Fruit fly (Drosophila melanogaster) whole organism, embryonic: ENCODE measurements around the gene Sur-8.

ENCODE experiments used
- ATbp ChIP-seq: fragments of 200-800 bp; sonication (Bioruptor generic); optimal IDR thresholded peaks from 2 replicates; lab custom pipeline; 2017; ENCODE audit warnings: missing biosample characterization, mild to moderate bottlenecking, missing genetic modification characterization, missing genetic modification reagents
- Asciz ChIP-seq: fragments of 200-800 bp; sonication (Bioruptor generic); optimal IDR thresholded peaks from 2 replicates; lab custom pipeline; 2017; ENCODE audit warnings: missing biosample characterization, mild to moderate bottlenecking, missing genetic modification characterization, missing genetic modification reagents
- CG10274 ChIP-seq: fragments of 200-800 bp; sonication (Bioruptor generic); optimal IDR thresholded peaks from 3 replicates; lab custom pipeline; 2017; ENCODE audit warnings: missing biosample characterization, mild to moderate bottlenecking, missing genetic modification characterization
- CG12769 ChIP-seq: fragments of 200-800 bp; sonication (Bioruptor generic); optimal IDR thresholded peaks from 2 replicates; lab custom pipeline; 2019; ENCODE audit warnings: missing biosample characterization, mild to moderate bottlenecking, missing genetic modification characterization, moderate library complexity
- CG14710 ChIP-seq: fragments of 200-800 bp; sonication (Bioruptor generic); optimal IDR thresholded peaks from 3 replicates; lab custom pipeline; 2019; ENCODE audit warnings: missing biosample characterization, mild to moderate bottlenecking, missing genetic modification characterization, moderate library complexity
- CG15269 ChIP-seq: fragments of 200-800 bp; sonication (Bioruptor generic); optimal IDR thresholded peaks from 2 replicates; lab custom pipeline; 2018; ENCODE audit warnings: missing biosample characterization, mild to moderate bottlenecking, missing genetic modification characterization, moderate library complexity
- CG15479 ChIP-seq: fragments of 200-800 bp; sonication (Bioruptor generic); optimal IDR thresholded peaks from 3 replicates; lab custom pipeline; 2019; ENCODE audit warnings: missing biosample characterization, mild to moderate bottlenecking, missing genetic modification characterization, moderate library complexity
- CG17361 ChIP-seq: fragments of 200-800 bp; sonication (Bioruptor generic); IDR thresholded peaks from 3 replicates; pipeline ENCODE4 v1.3.6; 2022; ENCODE audit warnings: missing biosample characterization, missing genetic modification characterization
- CG17385 ChIP-seq: fragments of 200-800 bp; sonication (Bioruptor generic); optimal IDR thresholded peaks from 3 replicates; lab custom pipeline; 2018; ENCODE audit warnings: missing biosample characterization, mild to moderate bottlenecking, missing genetic modification characterization
- CG18262 ChIP-seq: fragments of 200-800 bp; optimal IDR thresholded peaks from 3 replicates; lab custom pipeline; 2019; ENCODE audit warnings: missing biosample characterization, mild to moderate bottlenecking, missing genetic modification characterization, moderate library complexity
- CG2116 ChIP-seq: fragments of 200-800 bp; sonication (Bioruptor generic); optimal IDR thresholded peaks from 3 replicates; lab custom pipeline; 2018; ENCODE audit warnings: missing biosample characterization, mild to moderate bottlenecking, missing genetic modification characterization
- CG2129 ChIP-seq: fragments of 200-800 bp; sonication (Bioruptor generic); IDR thresholded peaks from 2 replicates; pipeline ENCODE4 v1.3.6; 2022; ENCODE audit warnings: missing biosample characterization, missing genetic modification characterization; ENCODE audit not compliant: partially characterized antibody
- CG2712 ChIP-seq: fragments of 200-800 bp; optimal IDR thresholded peaks from 3 replicates; lab custom pipeline; 2019; ENCODE audit warnings: missing biosample characterization, mild to moderate bottlenecking, missing genetic modification characterization, moderate library complexity
- CG31441 ChIP-seq: fragments of 200-800 bp; sonication (Bioruptor generic); IDR thresholded peaks from 2 replicates; pipeline ENCODE4 v1.3.6; 2022; ENCODE audit warnings: missing biosample characterization, missing genetic modification characterization
- CG4424 ChIP-seq: fragments of 200-800 bp; sonication (Bioruptor generic); optimal IDR thresholded peaks from 3 replicates; lab custom pipeline; 2016; ENCODE audit warnings: missing biosample characterization, missing genetic modification characterization
- CG7556 ChIP-seq: fragments of 200-800 bp; sonication (Bioruptor generic); optimal IDR thresholded peaks from 2 replicates; lab custom pipeline; 2017; ENCODE audit warnings: missing biosample characterization, mild to moderate bottlenecking, missing genetic modification characterization
- CG7745 ChIP-seq: fragments of 200-800 bp; sonication (Bioruptor generic); optimal IDR thresholded peaks from 2 replicates; lab custom pipeline; 2018; ENCODE audit warnings: missing biosample characterization, mild to moderate bottlenecking, missing genetic modification characterization, moderate library complexity
- CG8478 ChIP-seq: fragments of >200 bp; optimal IDR thresholded peaks from 2 replicates; lab custom pipeline; 2018
- CG8944 ChIP-seq: fragments of 200-800 bp; sonication (Bioruptor generic); optimal IDR thresholded peaks from 3 replicates; lab custom pipeline; 2016; ENCODE audit warnings: missing biosample characterization, missing genetic modification characterization
- CG9215 ChIP-seq: fragments of 200-800 bp; sonication (Bioruptor generic); IDR thresholded peaks from 2 replicates; pipeline ENCODE4 v1.3.6; 2022; ENCODE audit warnings: missing biosample characterization, missing genetic modification characterization
- Chrac-16 ChIP-seq: fragments of 200-800 bp; sonication (Bioruptor generic); optimal IDR thresholded peaks from 3 replicates; lab custom pipeline; 2016; ENCODE audit warnings: missing biosample characterization, missing genetic modification characterization
- Dfd ChIP-seq, 2 experiments: fragments of >200 bp; optimal IDR thresholded peaks; 2 replicates each; lab custom pipeline; 2017; ENCODE audit warnings: missing biosample characterization in 2 of 2, missing genetic modification characterization in 2 of 2
- E2f1 ChIP-seq: fragments of 200-800 bp; sonication (Bioruptor generic); IDR thresholded peaks from 2 replicates; pipeline ENCODE4 v1.3.6; 2022; ENCODE audit warnings: missing biosample characterization, missing genetic modification characterization
- HLHmδ ChIP-seq: fragments of 200-800 bp; sonication (Bioruptor generic); optimal IDR thresholded peaks from 2 replicates; lab custom pipeline; 2018; ENCODE audit warnings: missing biosample characterization, mild to moderate bottlenecking, missing genetic modification characterization, moderate library complexity
- Hey ChIP-seq: fragments of 200-800 bp; sonication (Bioruptor generic); optimal IDR thresholded peaks from 3 replicates; lab custom pipeline; 2018; ENCODE audit warnings: missing biosample characterization, mild to moderate bottlenecking, missing genetic modification characterization
- Mad ChIP-seq: fragments of 200-800 bp; sonication (Bioruptor generic); optimal IDR thresholded peaks from 2 replicates; lab custom pipeline; 2016; ENCODE audit warnings: missing biosample characterization, missing genetic modification characterization
- Oaz ChIP-seq: fragments of 200-800 bp; sonication (Bioruptor generic); IDR thresholded peaks from 2 replicates; pipeline ENCODE4 v1.3.6; 2022; ENCODE audit warnings: missing biosample characterization, missing genetic modification characterization
- Ptx1 ChIP-seq: fragments of 200-800 bp; sonication (Bioruptor generic); IDR thresholded peaks from 2 replicates; pipeline ENCODE4 v1.3.6; 2022; ENCODE audit warnings: missing biosample characterization, missing genetic modification characterization
- Sin3A ChIP-seq: fragments of >200 bp; optimal IDR thresholded peaks from 2 replicates; lab custom pipeline; 2018
- Sox100B ChIP-seq: fragments of 200-800 bp; sonication (Bioruptor generic); optimal IDR thresholded peaks from 3 replicates; lab custom pipeline; 2018; ENCODE audit warnings: missing biosample characterization, mild to moderate bottlenecking, missing genetic modification characterization
- Sox102F ChIP-seq: fragments of 200-800 bp; sonication (Bioruptor generic); optimal IDR thresholded peaks from 2 replicates; lab custom pipeline; 2018; ENCODE audit warnings: missing biosample characterization, mild to moderate bottlenecking, missing genetic modification characterization, moderate library complexity
- aop ChIP-seq: fragments of 200-800 bp; sonication (Bioruptor generic); IDR thresholded peaks from 2 replicates; pipeline ENCODE4 v1.3.6; 2022; ENCODE audit warnings: missing biosample characterization, missing genetic modification characterization
- ara ChIP-seq: fragments of 200-800 bp; sonication (Bioruptor generic); IDR thresholded peaks from 2 replicates; pipeline ENCODE4 v1.3.6; 2022; ENCODE audit warnings: missing biosample characterization, missing genetic modification characterization
- crp ChIP-seq, 2 experiments: fragments of 200-800 bp; sonication (Bioruptor generic); optimal IDR thresholded peaks; 2 replicates in 1 of 2; 3 replicates in 1 of 2; lab custom pipeline; 2017; ENCODE audit warnings: missing biosample characterization in 2 of 2, missing genetic modification characterization in 2 of 2, mild to moderate bottlenecking in 1 of 2, moderate library complexity in 1 of 2
- exex ChIP-seq: fragments of 200-800 bp; sonication (Bioruptor generic); optimal IDR thresholded peaks from 4 replicates; lab custom pipeline; 2018; ENCODE audit warnings: missing biosample characterization, mild to moderate bottlenecking, missing genetic modification characterization, moderate library complexity
- fd64A ChIP-seq: fragments of 200-800 bp; sonication (Bioruptor generic); optimal IDR thresholded peaks from 3 replicates; lab custom pipeline; 2018; ENCODE audit warnings: missing biosample characterization, mild to moderate bottlenecking, missing genetic modification characterization
- ftz-f1 ChIP-seq: fragments of 200-800 bp; sonication (Bioruptor generic); optimal IDR thresholded peaks from 2 replicates; lab custom pipeline; 2016; ENCODE audit warnings: missing biosample characterization, missing genetic modification characterization
- fu2 ChIP-seq: fragments of 200-800 bp; sonication (Bioruptor generic); optimal IDR thresholded peaks from 2 replicates; lab custom pipeline; 2016; ENCODE audit warnings: missing biosample characterization, missing genetic modification characterization
- grau ChIP-seq: fragments of 200-800 bp; optimal IDR thresholded peaks from 3 replicates; lab custom pipeline; 2019; ENCODE audit warnings: missing biosample characterization, mild to moderate bottlenecking, missing genetic modification characterization, moderate library complexity
- lbe ChIP-seq: fragments of 200-800 bp; sonication (Bioruptor generic); optimal IDR thresholded peaks from 2 replicates; lab custom pipeline; 2016; ENCODE audit warnings: missing biosample characterization, mild to moderate bottlenecking, missing genetic modification characterization
- nmo ChIP-seq: fragments of 200-800 bp; sonication (Bioruptor generic); optimal IDR thresholded peaks from 2 replicates; lab custom pipeline; 2018; ENCODE audit warnings: missing biosample characterization, mild to moderate bottlenecking, missing genetic modification characterization, moderate library complexity
- oc ChIP-seq: fragments of 200-800 bp; sonication (Bioruptor generic); optimal IDR thresholded peaks from 2 replicates; lab custom pipeline; 2018; ENCODE audit warnings: missing biosample characterization, mild to moderate bottlenecking, missing genetic modification characterization, moderate library complexity
- odd ChIP-seq: fragments of 200-800 bp; sonication (Bioruptor generic); optimal IDR thresholded peaks from 2 replicates; lab custom pipeline; 2017; ENCODE audit warnings: missing biosample characterization, mild to moderate bottlenecking, missing genetic modification characterization
- pan ChIP-seq, 4 experiments: fragments of >200 bp in 3 of 4; fragments of 200-800 bp in 1 of 4; sonication (Bioruptor generic) in 1 of 4; optimal IDR thresholded peaks in 3 of 4; IDR thresholded peaks in 1 of 4; 2 replicates each; pipeline versions ENCODE4 v1.3.6 to Lab custom; 2017 to 2022; ENCODE audit warnings: missing biosample characterization in 2 of 4, missing genetic modification characterization in 2 of 4, mixed read lengths in 1 of 4
- phol ChIP-seq: fragments of 200-800 bp; sonication (Bioruptor generic); optimal IDR thresholded peaks from 3 replicates; lab custom pipeline; 2018; ENCODE audit warnings: missing biosample characterization, mild to moderate bottlenecking, missing genetic modification characterization, moderate library complexity
- sc ChIP-seq, 3 experiments: fragments of >200 bp in 2 of 3; fragments of 200-800 bp in 1 of 3; sonication (Bioruptor generic) in 1 of 3; optimal IDR thresholded peaks; 2 replicates in 2 of 3; 3 replicates in 1 of 3; lab custom pipeline; 2017; ENCODE audit warnings: mild to moderate bottlenecking in 1 of 3, missing biosample characterization in 1 of 3, missing genetic modification characterization in 1 of 3, missing genetic modification reagents in 1 of 3

Sur-8 gene

dm6 chr3R:17400102-17400501, 2.2 kb downstream of the Sur-8 start:
- no peak for TF ChIP-seq CG2129 (GFP tag; lab: Robert Waterston, UW)
- TF ChIP-seq CG2712 (tag; lab: Kevin White, UChicago): no peak
- TF ChIP-seq CG8944 (GFP tag; lab: Kevin White, UChicago): no peak
- peak; percentile 30 for TF ChIP-seq Asciz (GFP tag; lab: Kevin White, UChicago)
- TF ChIP-seq Dfd (GFP tag; optimal IDR thresholded peaks at IDR 0.05; lab: Kevin White, UChicago): no peak
- no peak for TF ChIP-seq Oaz (GFP tag; lab: Robert Waterston, UW)
- TF ChIP-seq CG7745 (tag; lab: Kevin White, UChicago): peak; percentile 65
- TF ChIP-seq CG12769 (tag; lab: Kevin White, UChicago): no peak
- TF ChIP-seq Sin3A (lab: Kevin White, UChicago): no peak
- peak; percentile 5 for TF ChIP-seq ftz-f1 (GFP tag; lab: Kevin White, UChicago)
- peak; percentile 11 for TF ChIP-seq ATbp (GFP tag; lab: Kevin White, UChicago)
- TF ChIP-seq Hey (tag; lab: Kevin White, UChicago): peak; percentile 17
- no peak for TF ChIP-seq lbe
- peak; percentile 60 for TF ChIP-seq exex (tag; lab: Kevin White, UChicago)
- peak; percentile 9 for TF ChIP-seq fd64A (GFP tag; lab: Kevin White, UChicago)
- no peak for TF ChIP-seq oc

dm6 chr3R:17394318-17395188, 7.8 kb downstream of the Sur-8 start, which contains the start of gene CREG:
Gene CREG (minus strand): TSS chr3R:17394640.
- TF ChIP-seq Mad (GFP tag; lab: Kevin White, UChicago): no peak
- no peak for TF ChIP-seq CG8478 (lab: Kevin White, UChicago)
- TF ChIP-seq ara (GFP tag; lab: Robert Waterston, UW): 0 out of 2 replicates have a peak, but pooled peaks have one; percentile 18
- TF ChIP-seq Sox102F (GFP tag; lab: Kevin White, UChicago): peak; percentile 24
- TF ChIP-seq HLHmδ (GFP tag; lab: Kevin White, UChicago): no peak
- TF ChIP-seq aop (GFP tag; lab: Robert Waterston, UW): no peak
- no peak for TF ChIP-seq Dfd (GFP tag; optimal IDR thresholded peaks at IDR 0.05; lab: Kevin White, UChicago)
- peak; percentile 40 for TF ChIP-seq CG14710 (tag; lab: Kevin White, UChicago)
- peak; percentile 47 for TF ChIP-seq nmo (GFP tag; lab: Kevin White, UChicago)
- peak in 1 of 2 experiments; percentile 64 for TF ChIP-seq pan (optimal IDR thresholded peaks at IDR 0.05; lab: Kevin White, UChicago)
- peak in 1 of 2 experiments; percentile 77 for TF ChIP-seq pan (GFP tag; optimal IDR thresholded peaks at IDR 0.05 in 1 of 2, IDR thresholded peaks at IDR 0.05 in 1 of 2)
- TF ChIP-seq CG7556: peak; percentile 28
- TF ChIP-seq CG31441 (GFP tag; lab: Robert Waterston, UW): peak; percentile 36; the same call in 1 of the 2 replicates
- TF ChIP-seq sc (optimal IDR thresholded peaks at IDR 0.05; lab: Kevin White, UChicago): no peak
- TF ChIP-seq sc (GFP tag; optimal IDR thresholded peaks at IDR 0.05; lab: Kevin White, UChicago): peak; percentile 35
- peak; percentile 17 for TF ChIP-seq phol
- 0 out of 2 replicates have a peak, but pooled peaks have one; percentile 31 for TF ChIP-seq Ptx1 (GFP tag; lab: Robert Waterston, UW)
- peak; percentile 47 for TF ChIP-seq CG18262
- peak; percentile 1 for TF ChIP-seq CG10274 (GFP tag; lab: Kevin White, UChicago)
- peak; percentile 11 for TF ChIP-seq CG4424
- peak; percentile 52 for TF ChIP-seq Sox100B (GFP tag; lab: Kevin White, UChicago)
- TF ChIP-seq grau: peak; percentile 40
- TF ChIP-seq crp (GFP tag; optimal IDR thresholded peaks at IDR 0.05; lab: Kevin White, UChicago): peak in 1 of 2 experiments; percentile 70
- TF ChIP-seq fu2 (GFP tag; lab: Kevin White, UChicago): no peak
- peak; percentile 11 for TF ChIP-seq CG2116
- TF ChIP-seq Chrac-16: peak; percentile 3
- peak; percentile 72; the same call in 2 of the 3 replicates for TF ChIP-seq CG17361 (GFP tag; lab: Robert Waterston, UW)
- peak; percentile 14 for TF ChIP-seq CG17385 (GFP tag; lab: Kevin White, UChicago)
- peak; percentile 91 for TF ChIP-seq CG9215 (GFP tag; lab: Robert Waterston, UW)
- TF ChIP-seq CG15479 (GFP tag; lab: Kevin White, UChicago): peak; percentile 95
- peak; percentile 29; the same call in 1 of the 2 replicates for TF ChIP-seq E2f1 (GFP tag; lab: Robert Waterston, UW)
- TF ChIP-seq CG15269: no peak
- TF ChIP-seq odd (GFP tag; lab: Kevin White, UChicago): no peak
